Worm (Caenorhabditis elegans) whole organism, early embryonic: ENCODE measurements around the gene C49C3.10.
"Not testable (repeated sequence)": the region's sequence is repeated elsewhere in the genome, so short reads cannot be mapped to it uniquely, and the experiment has no call there.

Experiments
- B0310.2 ChIP-seq: sonication (generic microtip); optimal IDR thresholded peaks from 2 replicates; lab custom pipeline; 2016; ENCODE audit warnings: mild to moderate bottlenecking, missing genetic modification characterization, missing compliant biosample characterization
- F13C5.2 ChIP-seq: sonication (generic microtip); optimal IDR thresholded peaks from 2 replicates; lab custom pipeline; 2017; ENCODE audit warnings: mild to moderate bottlenecking, missing genetic modification characterization, inconsistent platforms, missing compliant biosample characterization
- aly-1 ChIP-seq: sonication (generic microtip); optimal IDR thresholded peaks from 2 replicates; lab custom pipeline; 2016; ENCODE audit warnings: missing genetic modification characterization, missing compliant biosample characterization
- ama-1 ChIP-seq: fragments of 150-350 bp; optimal IDR thresholded peaks from 2 replicates; lab custom pipeline; 2014
- ceh-13 ChIP-seq: fragments of 200-800 bp; sonication (Bioruptor generic); optimal IDR thresholded peaks from 2 replicates; lab custom pipeline; 2018; ENCODE audit warnings: mild to moderate bottlenecking, missing genetic modification characterization, missing compliant biosample characterization
- ceh-36 ChIP-seq: sonication (generic microtip); optimal IDR thresholded peaks from 2 replicates; lab custom pipeline; 2016; ENCODE audit warnings: missing genetic modification characterization, inconsistent platforms, missing compliant biosample characterization
- ets-7 ChIP-seq: sonication (generic microtip); optimal IDR thresholded peaks from 2 replicates; lab custom pipeline; 2016; ENCODE audit warnings: missing genotype, missing genetic modification characterization, missing compliant biosample characterization
- flt-1 ChIP-seq: fragments of 200-800 bp; sonication (Bioruptor generic); IDR thresholded peaks from 2 replicates; pipeline ENCODE4 v1.3.6; 2022; ENCODE audit warnings: missing genetic modification characterization, missing compliant biosample characterization
- hmbx-1 ChIP-seq: sonication (generic microtip); optimal IDR thresholded peaks from 2 replicates; lab custom pipeline; 2016; ENCODE audit warnings: mild to moderate bottlenecking, missing genetic modification characterization, missing compliant biosample characterization
- hmg-4 ChIP-seq: fragments of 200-800 bp; sonication (Bioruptor generic); optimal IDR thresholded peaks from 2 replicates; lab custom pipeline; 2018; ENCODE audit warnings: mild to moderate bottlenecking, missing genetic modification characterization, missing compliant biosample characterization
- hnd-1 ChIP-seq: sonication (generic microtip); optimal IDR thresholded peaks from 2 replicates; lab custom pipeline; 2016; ENCODE audit warnings: missing genetic modification characterization, missing compliant biosample characterization
- pes-1 ChIP-seq: fragments of 200-800 bp; sonication (Bioruptor generic); IDR thresholded peaks from 2 replicates; pipeline ENCODE4 v1.3.6; 2022; ENCODE audit warnings: missing genetic modification reagents, missing genetic modification characterization, missing compliant biosample characterization
- scrt-1 ChIP-seq: fragments of 200-800 bp; sonication (Bioruptor generic); IDR thresholded peaks from 2 replicates; pipeline ENCODE4 v1.3.6; 2022; ENCODE audit warnings: missing genetic modification characterization, missing compliant biosample characterization
- sea-1 ChIP-seq: fragments of 200-800 bp; sonication (Bioruptor generic); conservative IDR thresholded peaks from 2 replicates; pipeline ENCODE4 v1.3.6; 2022; ENCODE audit warnings: missing genetic modification characterization, missing compliant biosample characterization
- tbx-11 ChIP-seq: fragments of 200-800 bp; sonication (Bioruptor generic); IDR thresholded peaks from 2 replicates; pipeline ENCODE4 v1.3.6; 2022; ENCODE audit warnings: missing genetic modification characterization, missing compliant biosample characterization
- tbx-37 ChIP-seq: fragments of 200-800 bp; sonication (Bioruptor generic); conservative IDR thresholded peaks from 2 replicates; pipeline ENCODE4 v1.3.6; 2022; ENCODE audit warnings: missing genetic modification reagents, missing genetic modification characterization, missing compliant biosample characterization
- tra-4 ChIP-seq: sonication (generic microtip); optimal IDR thresholded peaks from 2 replicates; lab custom pipeline; 2017; ENCODE audit warnings: missing genetic modification characterization, missing compliant biosample characterization

C49C3.10 gene

DNA sequence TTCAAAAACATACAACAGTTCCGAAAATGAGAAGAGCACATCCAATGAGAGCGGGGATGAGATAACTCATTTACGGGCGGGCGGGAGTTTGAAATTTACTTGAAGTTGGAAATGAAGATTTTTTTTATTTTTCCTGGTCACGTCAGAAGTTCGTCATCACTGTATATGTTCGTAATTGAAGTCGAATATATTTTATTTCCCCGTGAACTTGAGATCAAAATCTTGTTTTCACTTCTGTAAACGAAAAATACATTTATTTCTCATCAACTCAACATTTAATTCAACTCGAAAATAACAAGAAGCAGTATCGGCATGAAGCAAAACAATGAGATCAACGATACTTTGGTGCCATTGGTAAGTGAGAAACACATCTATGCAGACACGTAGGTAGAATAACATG, 22.4 kb downstream of the C49C3.10 start, which contains the start of gene C49C3.20:
Gene C49C3.20 (minus strand): TSS at position 101 of the 400 bp plus-strand sequence.
- TF ChIP-seq tbx-11 (GFP tag; lab: Robert Waterston, UW): no peak
- TF ChIP-seq flt-1 (GFP tag; lab: Robert Waterston, UW): no peak
- TF ChIP-seq hnd-1 (tag; lab: Kevin White, UChicago): no peak
- no peak for TF ChIP-seq pes-1 (GFP tag; lab: Robert Waterston, UW)
- TF ChIP-seq F13C5.2 (tag; lab: Kevin White, UChicago): no peak
- no peak for TF ChIP-seq ets-7 (tag; lab: Kevin White, UChicago)
- no peak for TF ChIP-seq tra-4 (tag; lab: Kevin White, UChicago)
- no peak for TF ChIP-seq ceh-36 (tag; lab: Kevin White, UChicago)
- no peak for TF ChIP-seq sea-1 (GFP tag; lab: Robert Waterston, UW)
- TF ChIP-seq tbx-37 (GFP tag; lab: Robert Waterston, UW): no peak
- no peak for TF ChIP-seq hmg-4
- TF ChIP-seq hmbx-1 (tag; lab: Kevin White, UChicago): no peak
- no peak for TF ChIP-seq scrt-1
- no peak for TF ChIP-seq ceh-13 (GFP tag; lab: Kevin White, UChicago)
- TF ChIP-seq B0310.2 (tag; lab: Kevin White, UChicago): no peak
- no peak for TF ChIP-seq aly-1
- TF ChIP-seq ama-1: no peak

DNA sequence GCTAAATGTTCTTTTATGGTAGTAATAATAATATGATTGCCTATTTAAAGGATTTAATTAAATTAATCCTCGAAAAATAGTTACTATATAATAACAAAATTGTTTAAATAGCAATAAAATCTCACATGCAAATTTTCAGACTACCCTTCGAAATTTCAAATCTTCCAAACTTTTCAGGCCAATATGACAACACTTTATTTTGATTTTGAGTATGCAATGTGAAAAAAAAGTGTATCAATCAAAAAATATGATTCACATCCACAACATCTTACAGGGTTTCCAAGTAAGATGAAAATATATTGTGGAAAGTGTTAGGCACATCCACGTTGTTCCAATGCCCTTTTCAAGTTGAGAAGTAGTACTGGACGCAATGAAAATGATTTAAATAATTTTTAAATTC, 26.9 kb downstream of the C49C3.10 start, which contains the start of gene snf-9:
Gene snf-9 (plus strand): TSS at position 301 of the 400 bp plus-strand sequence.
- TF ChIP-seq ceh-36 (tag; lab: Kevin White, UChicago) (no peak), flt-1 (GFP tag; lab: Robert Waterston, UW) (no peak), scrt-1 (no peak), hnd-1 (tag; lab: Kevin White, UChicago) (no peak), pes-1 (GFP tag; lab: Robert Waterston, UW) (no peak)

DNA sequence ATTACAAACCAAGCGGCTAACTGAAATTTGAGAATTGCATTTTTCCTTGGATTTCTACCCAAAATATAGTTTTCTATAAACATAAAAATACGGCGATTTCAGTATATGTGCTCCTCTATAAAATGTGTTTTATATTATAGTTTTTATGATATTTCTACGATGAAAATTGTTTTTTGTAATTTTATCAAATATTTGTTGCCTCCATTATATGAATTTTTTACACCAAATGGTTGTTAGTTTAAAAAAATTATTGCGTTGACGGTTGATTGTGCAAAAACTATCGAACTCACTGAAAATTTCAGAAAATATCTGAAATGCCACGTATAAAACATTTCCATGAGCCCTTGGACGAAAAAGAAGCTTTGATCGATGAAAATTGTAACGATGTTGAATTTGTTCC, 30.6 kb downstream of the C49C3.10 start, which contains the start of gene T28F3.9:
Gene T28F3.9 (plus strand): TSS at position 301 of the 400 bp plus-strand sequence.
- no peak for TF ChIP-seq aly-1
- TF ChIP-seq tbx-11 (GFP tag; lab: Robert Waterston, UW): no peak
- no peak for TF ChIP-seq tra-4 (tag; lab: Kevin White, UChicago)
- no peak for TF ChIP-seq ama-1
- no peak for TF ChIP-seq tbx-37 (GFP tag; lab: Robert Waterston, UW)
- no peak for TF ChIP-seq hmg-4
- TF ChIP-seq pes-1 (GFP tag; lab: Robert Waterston, UW): no peak
- TF ChIP-seq scrt-1: no peak
- no peak for TF ChIP-seq hnd-1 (tag; lab: Kevin White, UChicago)
- TF ChIP-seq ceh-36 (tag; lab: Kevin White, UChicago): no peak
- TF ChIP-seq ceh-13 (GFP tag; lab: Kevin White, UChicago): no peak
- no peak for TF ChIP-seq hmbx-1 (tag; lab: Kevin White, UChicago)
- TF ChIP-seq sea-1 (GFP tag; lab: Robert Waterston, UW): no peak
- TF ChIP-seq flt-1 (GFP tag; lab: Robert Waterston, UW): no peak
- TF ChIP-seq F13C5.2 (tag; lab: Kevin White, UChicago): no peak

DNA sequence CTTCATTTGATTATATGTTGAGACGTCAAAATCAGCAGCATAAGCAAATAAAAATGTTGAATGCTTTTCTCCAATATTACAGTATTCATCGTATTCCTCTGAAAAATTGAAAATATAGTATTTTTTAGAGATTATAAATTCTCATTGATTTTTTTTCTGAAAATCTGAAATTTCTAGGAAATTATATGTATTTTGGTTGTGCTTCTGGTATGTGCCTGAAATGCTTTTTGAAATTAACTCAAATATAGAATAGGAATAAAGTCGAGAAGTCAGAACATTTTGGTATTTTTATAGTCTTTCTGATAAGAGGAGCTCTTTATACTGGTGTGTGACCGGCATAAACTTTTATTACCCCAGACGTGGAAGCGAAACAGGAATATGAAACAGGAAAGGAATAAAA, 31.5 kb downstream of the C49C3.10 start, which contains the start of gene T28F3.8:
Gene T28F3.8 (minus strand): TSS at position 101 of the 400 bp plus-strand sequence.
- not testable (repeated sequence) for TF ChIP-seq hmbx-1 (tag; lab: Kevin White, UChicago); ceh-36 (tag; lab: Kevin White, UChicago); flt-1 (GFP tag; lab: Robert Waterston, UW)

DNA sequence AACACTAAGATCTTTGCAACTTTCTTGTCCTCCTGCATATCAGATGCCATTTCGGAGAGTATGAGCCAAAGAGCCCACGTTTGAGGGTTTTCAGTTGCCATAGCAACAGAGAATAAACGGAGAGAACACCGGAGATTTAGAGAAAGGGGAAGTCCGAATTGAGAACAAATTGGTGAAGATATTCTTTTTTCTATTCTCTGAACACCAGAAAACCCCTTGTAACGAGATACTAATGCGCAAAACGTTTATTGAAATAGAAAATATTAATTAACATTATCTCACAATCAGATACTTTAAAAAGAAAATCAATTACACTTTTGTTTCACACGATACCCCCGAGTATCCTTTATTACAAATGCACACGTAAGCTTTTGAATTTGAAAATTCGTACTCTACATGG, 36.8 kb downstream of the C49C3.10 start, which contains the start of gene ifta-2:
Gene ifta-2 (minus strand): TSS at position 101 of the 400 bp plus-strand sequence.
- TF ChIP-seq aly-1 (no peak), sea-1 (GFP tag; lab: Robert Waterston, UW) (no peak), ceh-13 (GFP tag; lab: Kevin White, UChicago) (no peak), hmg-4 (no peak), tra-4 (tag; lab: Kevin White, UChicago) (no peak), tbx-11 (GFP tag; lab: Robert Waterston, UW) (no peak), ets-7 (tag; lab: Kevin White, UChicago) (no peak), hnd-1 (tag; lab: Kevin White, UChicago) (no peak), B0310.2 (tag; lab: Kevin White, UChicago) (no peak), pes-1 (GFP tag; lab: Robert Waterston, UW) (no peak)

DNA sequence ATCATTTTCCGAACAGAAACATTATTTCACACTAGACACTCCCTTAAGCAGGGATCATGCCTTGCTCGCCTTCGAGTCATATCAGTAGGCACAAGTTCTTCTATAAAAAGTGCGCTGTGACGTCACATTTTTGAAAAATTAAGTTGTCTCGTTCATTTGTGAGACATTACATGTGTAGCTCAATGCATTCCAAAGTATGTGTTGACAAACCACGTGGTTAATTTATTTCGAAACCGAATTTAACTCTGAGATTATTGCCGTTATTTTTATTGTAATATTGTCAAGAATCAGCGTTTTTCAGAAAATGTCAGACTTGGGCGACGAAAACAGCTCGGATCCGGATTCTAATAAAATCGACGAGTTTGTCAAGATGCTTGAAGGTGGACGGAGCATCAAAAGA, 44.3 kb downstream of the C49C3.10 start, which contains the start of gene T28F3.5:
Gene T28F3.5 (plus strand): TSS at position 301 of the 400 bp plus-strand sequence.
- TF ChIP-seq tbx-37 (GFP tag; lab: Robert Waterston, UW) (no peak), flt-1 (GFP tag; lab: Robert Waterston, UW) (no peak), ets-7 (tag; lab: Kevin White, UChicago) (no peak)

DNA sequence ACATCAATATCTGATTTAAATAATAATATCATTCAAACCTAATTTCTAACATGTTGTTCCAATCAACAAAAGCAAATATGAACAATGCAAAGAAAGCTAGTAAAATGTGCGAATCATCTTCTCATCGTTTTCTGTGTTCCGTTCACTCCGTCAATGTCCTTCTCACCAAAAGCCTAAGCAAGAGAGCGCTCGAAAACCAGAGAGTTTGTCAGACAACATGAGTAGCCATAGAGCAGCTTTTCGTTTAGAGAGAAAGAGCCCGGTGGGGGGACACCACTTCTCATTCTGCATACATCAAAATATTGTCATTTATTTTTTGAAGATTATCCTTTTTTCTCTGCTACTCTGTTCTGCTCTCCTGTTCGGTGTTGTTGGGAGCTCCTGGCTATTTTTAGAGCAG, 45.1 kb downstream of the C49C3.10 start:
- TF ChIP-seq tbx-11 (GFP tag; lab: Robert Waterston, UW) (no peak), hmbx-1 (tag; lab: Kevin White, UChicago) (no peak), scrt-1 (no peak), tbx-37 (GFP tag; lab: Robert Waterston, UW) (no peak), aly-1 (no peak), ets-7 (tag; lab: Kevin White, UChicago) (no peak), tra-4 (tag; lab: Kevin White, UChicago) (no peak), B0310.2 (tag; lab: Kevin White, UChicago) (no peak), pes-1 (GFP tag; lab: Robert Waterston, UW) (no peak), sea-1 (GFP tag; lab: Robert Waterston, UW) (no peak), ceh-36 (tag; lab: Kevin White, UChicago) (no peak), hmg-4 (no peak), flt-1 (GFP tag; lab: Robert Waterston, UW) (no peak), F13C5.2 (tag; lab: Kevin White, UChicago) (no peak), hnd-1 (tag; lab: Kevin White, UChicago) (no peak), ceh-13 (GFP tag; lab: Kevin White, UChicago) (no peak), ama-1 (no peak)
